Worm (Caenorhabditis elegans) whole organism, L2 larva: Measurements from ENCODE around the gene C17H11.4.

Source experiments
- ZK546.5 ChIP-seq: sonication (generic microtip); optimal IDR thresholded peaks from 2 replicates; lab custom pipeline; 2017; ENCODE audit warnings: missing biosample characterization, missing genetic modification characterization
- ama-1 ChIP-seq: fragments of 150-350 bp; optimal IDR thresholded peaks from 2 replicates; lab custom pipeline; 2018; ENCODE audit warnings: inconsistent platforms
- egl-27 ChIP-seq: sonication (generic microtip); optimal IDR thresholded peaks from 3 replicates; lab custom pipeline; 2017; ENCODE audit warnings: missing biosample characterization, missing genetic modification reagents, missing genetic modification characterization
- elt-3 ChIP-seq: sonication (generic microtip); optimal IDR thresholded peaks from 2 replicates; lab custom pipeline; 2017; ENCODE audit warnings: missing biosample characterization, missing genetic modification characterization
- lin-39 ChIP-seq: fragments of 150-350 bp; optimal IDR thresholded peaks from 2 replicates; lab custom pipeline; 2014; ENCODE audit warnings: missing biosample characterization, missing genetic modification reagents, missing genetic modification characterization
- nhr-10 ChIP-seq: sonication (generic microtip); optimal IDR thresholded peaks from 2 replicates; lab custom pipeline; 2017; ENCODE audit warnings: missing biosample characterization, missing genetic modification characterization
- nhr-11 ChIP-seq: fragments of 150-350 bp; optimal IDR thresholded peaks from 2 replicates; lab custom pipeline; 2014; ENCODE audit warnings: missing biosample characterization, missing genetic modification characterization
- nhr-21 ChIP-seq: fragments of 150-350 bp; optimal IDR thresholded peaks from 2 replicates; lab custom pipeline; 2014; ENCODE audit warnings: missing biosample characterization, missing genetic modification characterization
- nhr-6 ChIP-seq: fragments of 150-350 bp; optimal IDR thresholded peaks from 2 replicates; lab custom pipeline; 2014; ENCODE audit warnings: missing biosample characterization, missing genetic modification characterization
- peb-1 ChIP-seq: fragments of 150-350 bp; optimal IDR thresholded peaks from 2 replicates; lab custom pipeline; 2014; ENCODE audit warnings: missing biosample characterization, missing genetic modification characterization
- snpc-4 ChIP-seq: fragments of 150-350 bp; optimal IDR thresholded peaks from 2 replicates; lab custom pipeline; 2014; ENCODE audit warnings: missing biosample characterization, missing genetic modification characterization
- unc-39 ChIP-seq: fragments of 150-350 bp; optimal IDR thresholded peaks from 2 replicates; lab custom pipeline; 2014; ENCODE audit warnings: missing biosample characterization, missing genetic modification characterization
- ztf-11 ChIP-seq: sonication (generic microtip); optimal IDR thresholded peaks from 2 replicates; lab custom pipeline; 2017; ENCODE audit warnings: missing biosample characterization, missing genetic modification characterization
- ztf-4 ChIP-seq: fragments of 150-350 bp; optimal IDR thresholded peaks from 2 replicates; lab custom pipeline; 2014; ENCODE audit warnings: missing biosample characterization, missing genetic modification characterization

- TF ChIP-seq snpc-4 (tag; lab: Kevin White, UChicago) (no peak), peb-1 (tag; lab: Kevin White, UChicago) (no peak), nhr-21 (tag; lab: Kevin White, UChicago) (no peak), ama-1 (lab: Kevin White, UChicago) (no peak), ztf-4 (no peak), unc-39 (no peak), egl-27 (tag; lab: Kevin White, UChicago) (no peak), ztf-11 (no peak), lin-39 (tag; lab: Kevin White, UChicago) (no peak), nhr-10 (tag; lab: Kevin White, UChicago) (no peak), nhr-11 (tag; lab: Kevin White, UChicago) (no peak), elt-3 (tag; lab: Kevin White, UChicago) (no peak), nhr-6 (tag; lab: Kevin White, UChicago) (no peak), ZK546.5 (tag; lab: Kevin White, UChicago) (no peak)
Measured at ce11 chrX:8203684-8204083, 22.2 kb upstream of the C17H11.4 start, which contains the start of gene C17H11.6.
